Fruit fly (Drosophila melanogaster): ENCODE measurements around the gene CG9988.
A peak's percentile ranks its signal among the peaks of the same experiment; 100 is the strongest.

Gene CG9988

DNA sequence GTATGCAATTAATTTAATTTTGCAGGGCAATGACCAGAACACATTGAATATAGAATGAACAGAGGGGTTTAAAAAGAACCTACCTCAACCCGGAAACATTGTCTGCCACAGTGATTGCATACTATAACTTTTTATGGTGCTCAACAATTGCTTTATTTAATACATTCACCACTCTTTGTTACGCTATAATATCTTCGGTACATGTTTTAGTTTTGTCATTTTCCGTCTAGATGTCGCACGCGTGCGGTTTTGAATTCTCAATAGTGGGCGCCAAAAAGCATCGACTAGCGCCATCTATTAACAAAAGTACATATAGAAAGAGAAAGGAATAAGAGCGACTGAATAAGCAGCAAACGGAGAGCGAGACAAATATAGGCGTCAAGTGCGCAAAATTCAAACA is 35.9 kb downstream of the CG9988 start (continued):
- TF ChIP-seq zen (tag; optimal IDR thresholded peaks at IDR 0.05) (peak; percentile 82), CTCF (GFP tag; optimal IDR thresholded peaks at IDR 0.05) (peak; percentile 99), shn (GFP tag; optimal IDR thresholded peaks at IDR 0.05) (peak; percentile 84), CG14441 (GFP tag; IDR thresholded peaks at IDR 0.05) (peak; percentile 82), CG14965 (GFP tag; optimal IDR thresholded peaks at IDR 0.05; ENCODE audit: borderline replicate concordance) (peak; percentile 53), Hr39 (optimal IDR thresholded peaks at IDR 0.05) (no peak), H2.0 (GFP tag; IDR thresholded peaks at IDR 0.05) (peak; percentile 83), Atf-2 (GFP tag; optimal IDR thresholded peaks at IDR 0.05) (peak; percentile 89), exex (tag; optimal IDR thresholded peaks at IDR 0.05) (peak; percentile 10), CG2889 (GFP tag; IDR thresholded peaks at IDR 0.05) (peak; percentile 43; the same call in 1 of the 3 replicates), hth (optimal IDR thresholded peaks at IDR 0.05) (no peak), CG9437 (GFP tag; optimal IDR thresholded peaks at IDR 0.05) (peak; percentile 55), CG18619 (GFP tag; optimal IDR thresholded peaks at IDR 0.05) (peak; percentile 72), CG3281 (GFP tag; optimal IDR thresholded peaks at IDR 0.05) (peak; percentile 49), CG2129 (GFP tag; IDR thresholded peaks at IDR 0.05; ENCODE audit: partially characterized antibody) (no peak), CoRest (tag; optimal IDR thresholded peaks at IDR 0.05) (peak; percentile 84), Nf-YA (GFP tag; IDR thresholded peaks at IDR 0.05) (peak; percentile 71), fd64A (GFP tag; optimal IDR thresholded peaks at IDR 0.05) (peak; percentile 51), p53 (GFP tag; optimal IDR thresholded peaks at IDR 0.05) (peak; percentile 88), usp (GFP tag; optimal IDR thresholded peaks at IDR 0.05) (no peak), CG31224 (GFP tag; IDR thresholded peaks at IDR 0.05) (peak; percentile 60), CG9215 (GFP tag; IDR thresholded peaks at IDR 0.05) (peak; percentile 55; the same call in 1 of the 2 replicates), esg (GFP tag; conservative IDR thresholded peaks at IDR 0.05) (peak; percentile 43), sima (GFP tag; optimal IDR thresholded peaks at IDR 0.05) (no peak), kah (GFP tag; optimal IDR thresholded peaks at IDR 0.05) (peak; percentile 41), CG12391 (tag; optimal IDR thresholded peaks at IDR 0.05) (peak; percentile 74), nau (GFP tag; optimal IDR thresholded peaks at IDR 0.05) (no peak), CG4707 (GFP tag; optimal IDR thresholded peaks at IDR 0.05) (peak; percentile 81), Camta (GFP tag; optimal IDR thresholded peaks at IDR 0.05) (peak; percentile 83), fd3F (GFP tag; optimal IDR thresholded peaks at IDR 0.05) (peak; percentile 68), cg (GFP tag; optimal IDR thresholded peaks at IDR 0.05) (no peak), Hand (GFP tag; optimal IDR thresholded peaks at IDR 0.05) (no peak), ci (GFP tag; IDR thresholded peaks at IDR 0.05) (peak; percentile 94), Dfd (GFP tag; optimal IDR thresholded peaks at IDR 0.05) (no peak), CG10366 (GFP tag; IDR thresholded peaks at IDR 0.05) (peak; percentile 86), ato (GFP tag; IDR thresholded peaks at IDR 0.05; ENCODE audit: partially characterized antibody) (no peak), CG18476 (GFP tag; optimal IDR thresholded peaks at IDR 0.05) (peak; percentile 52), CG7839 (tag; optimal IDR thresholded peaks at IDR 0.05) (peak; percentile 87), CG3995 (GFP tag; optimal IDR thresholded peaks at IDR 0.05) (peak; percentile 1), en (GFP tag; optimal IDR thresholded peaks at IDR 0.05) (peak; percentile 83), Drgx (GFP tag; IDR thresholded peaks at IDR 0.05) (peak; percentile 57), mirr (GFP tag; optimal IDR thresholded peaks at IDR 0.05) (peak; percentile 86), CG9797 (GFP tag; optimal IDR thresholded peaks at IDR 0.05) (peak; percentile 1), Lhr (GFP tag; optimal IDR thresholded peaks at IDR 0.05) (peak; percentile 91), CG10462 (GFP tag; optimal IDR thresholded peaks at IDR 0.05) (peak; percentile 51), Oaz (GFP tag; IDR thresholded peaks at IDR 0.05) (peak; percentile 65), H15 (GFP tag; IDR thresholded peaks at IDR 0.05) (peak; percentile 89), aop (GFP tag; IDR thresholded peaks at IDR 0.05) (peak; percentile 79), Hr51 (GFP tag; optimal IDR thresholded peaks at IDR 0.05) (peak; percentile 70 to 78), fd102C (GFP tag; optimal IDR thresholded peaks at IDR 0.05) (peak; percentile 78), CG8924 (tag; optimal IDR thresholded peaks at IDR 0.05) (no peak), trh (GFP tag; optimal IDR thresholded peaks at IDR 0.05) (peak; percentile 60)

Data from whole organism, embryonic.